Worm (Caenorhabditis elegans): ENCODE data around the gene F08G5.3.

- TF ChIP-seq ztf-23 (GFP tag; IDR thresholded peaks at IDR 0.05) (no peak), flt-1 (GFP tag; IDR thresholded peaks at IDR 0.05) (no peak), klf-2 (GFP tag; conservative IDR thresholded peaks at IDR 0.05) (no peak), tab-1 (GFP tag; IDR thresholded peaks at IDR 0.05) (no peak), T22C8.4 (GFP tag; IDR thresholded peaks at IDR 0.05) (no peak)
Observed at ce11 chrIV:12445463-12445934, 28.1 kb upstream of the F08G5.3 start, which contains the start of gene C25G4.3.

Measured in whole organism, midembryonic.